Worm (Caenorhabditis elegans) whole organism, early embryonic: ENCODE results near the gene F23F1.6.

Experiments
- B0310.2 ChIP-seq: sonication (generic microtip); optimal IDR thresholded peaks from 2 replicates; lab custom pipeline; 2016; ENCODE audit warnings: mild to moderate bottlenecking, missing genetic modification characterization, missing compliant biosample characterization
- aly-1 ChIP-seq: sonication (generic microtip); optimal IDR thresholded peaks from 2 replicates; lab custom pipeline; 2016; ENCODE audit warnings: missing genetic modification characterization, missing compliant biosample characterization
- ama-1 ChIP-seq: fragments of 150-350 bp; optimal IDR thresholded peaks from 2 replicates; lab custom pipeline; 2014
- ceh-13 ChIP-seq: fragments of 200-800 bp; sonication (Bioruptor generic); optimal IDR thresholded peaks from 2 replicates; lab custom pipeline; 2018; ENCODE audit warnings: mild to moderate bottlenecking, missing genetic modification characterization, missing compliant biosample characterization
- ceh-36 ChIP-seq: sonication (generic microtip); optimal IDR thresholded peaks from 2 replicates; lab custom pipeline; 2016; ENCODE audit warnings: missing genetic modification characterization, inconsistent platforms, missing compliant biosample characterization
- flt-1 ChIP-seq: fragments of 200-800 bp; sonication (Bioruptor generic); IDR thresholded peaks from 2 replicates; pipeline ENCODE4 v1.3.6; 2022; ENCODE audit warnings: missing genetic modification characterization, missing compliant biosample characterization
- hmbx-1 ChIP-seq: sonication (generic microtip); optimal IDR thresholded peaks from 2 replicates; lab custom pipeline; 2016; ENCODE audit warnings: mild to moderate bottlenecking, missing genetic modification characterization, missing compliant biosample characterization
- hmg-4 ChIP-seq: fragments of 200-800 bp; sonication (Bioruptor generic); optimal IDR thresholded peaks from 2 replicates; lab custom pipeline; 2018; ENCODE audit warnings: mild to moderate bottlenecking, missing genetic modification characterization, missing compliant biosample characterization
- hnd-1 ChIP-seq: sonication (generic microtip); optimal IDR thresholded peaks from 2 replicates; lab custom pipeline; 2016; ENCODE audit warnings: missing genetic modification characterization, missing compliant biosample characterization
- scrt-1 ChIP-seq: fragments of 200-800 bp; sonication (Bioruptor generic); IDR thresholded peaks from 2 replicates; pipeline ENCODE4 v1.3.6; 2022; ENCODE audit warnings: missing genetic modification characterization, missing compliant biosample characterization
- sea-1 ChIP-seq: fragments of 200-800 bp; sonication (Bioruptor generic); conservative IDR thresholded peaks from 2 replicates; pipeline ENCODE4 v1.3.6; 2022; ENCODE audit warnings: missing genetic modification characterization, missing compliant biosample characterization
- tbx-11 ChIP-seq: fragments of 200-800 bp; sonication (Bioruptor generic); IDR thresholded peaks from 2 replicates; pipeline ENCODE4 v1.3.6; 2022; ENCODE audit warnings: missing genetic modification characterization, missing compliant biosample characterization
- tbx-37 ChIP-seq: fragments of 200-800 bp; sonication (Bioruptor generic); conservative IDR thresholded peaks from 2 replicates; pipeline ENCODE4 v1.3.6; 2022; ENCODE audit warnings: missing genetic modification reagents, missing genetic modification characterization, missing compliant biosample characterization
- tra-4 ChIP-seq: sonication (generic microtip); optimal IDR thresholded peaks from 2 replicates; lab custom pipeline; 2017; ENCODE audit warnings: missing genetic modification characterization, missing compliant biosample characterization

DNA sequence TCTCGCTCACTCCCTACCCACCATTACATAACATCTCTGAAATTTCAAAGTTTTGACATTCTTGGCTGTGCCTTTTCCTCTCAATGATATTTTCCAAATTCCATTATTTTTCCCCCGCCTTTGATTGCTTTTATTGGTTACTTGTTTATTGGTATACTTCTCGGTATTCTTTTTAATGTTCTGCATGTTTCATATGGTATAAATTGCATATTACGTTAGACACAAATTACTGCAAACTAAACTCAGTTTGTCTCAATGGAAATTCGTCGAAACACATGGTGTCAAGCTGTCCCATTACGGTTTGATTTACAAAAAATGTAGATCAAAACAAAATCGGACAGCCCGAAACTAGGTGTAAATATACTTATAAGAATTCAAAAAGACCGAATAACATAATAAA, 15.2 kb downstream of the F23F1.6 start:
- no peak for TF ChIP-seq hnd-1 (tag; lab: Kevin White, UChicago)
- TF ChIP-seq ama-1 (lab: Kevin White, UChicago) = no peak
- no peak for TF ChIP-seq aly-1 (tag; lab: Kevin White, UChicago)
- TF ChIP-seq scrt-1 (GFP tag; lab: Robert Waterston, UW) = no peak
- TF ChIP-seq flt-1 = no peak
- no peak for TF ChIP-seq tbx-11 (GFP tag; lab: Robert Waterston, UW)
- no peak for TF ChIP-seq B0310.2 (tag; lab: Kevin White, UChicago)
- no peak for TF ChIP-seq tra-4 (tag; lab: Kevin White, UChicago)
- no peak for TF ChIP-seq tbx-37
- TF ChIP-seq ceh-36 = no peak
- no peak for TF ChIP-seq hmg-4 (GFP tag; lab: Kevin White, UChicago)
- no peak for TF ChIP-seq hmbx-1 (tag; lab: Kevin White, UChicago)
- TF ChIP-seq ceh-13 (GFP tag; lab: Kevin White, UChicago) = no peak
- no peak for TF ChIP-seq sea-1 (GFP tag; lab: Robert Waterston, UW)
